Worm (Caenorhabditis elegans): ENCODE results near the gene ugt-29.

The ugt-29 gene

DNA sequence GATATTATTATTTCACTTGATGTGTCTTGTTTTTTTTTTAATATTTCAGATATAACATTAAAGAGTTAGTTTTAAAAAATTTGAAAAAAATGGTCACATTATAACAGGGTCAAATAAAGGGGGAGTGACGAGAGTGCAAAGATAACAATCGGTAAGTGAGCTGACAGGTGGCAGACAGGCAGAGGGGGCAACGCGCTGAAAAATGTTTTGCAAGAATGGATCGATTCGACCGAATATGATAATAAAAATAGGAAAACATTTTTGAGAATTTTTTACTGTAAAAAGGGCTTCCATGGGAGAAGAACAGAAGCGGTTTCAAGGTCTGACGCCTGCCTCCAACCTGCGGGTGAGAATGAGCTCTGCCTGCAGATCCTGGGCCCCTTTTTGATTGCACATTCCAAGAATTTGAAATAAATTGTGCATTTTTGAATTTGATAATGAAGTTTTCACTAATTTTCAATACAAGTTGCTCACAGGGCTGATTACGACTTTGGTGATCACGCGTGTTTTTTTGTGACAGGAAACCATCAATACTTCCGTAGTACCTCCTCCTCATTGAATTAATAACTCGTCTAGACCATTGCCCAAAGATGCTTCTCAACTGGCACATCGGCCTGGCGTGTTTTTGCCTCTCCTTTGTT, at the start of gene ugt-29, which contains the start of gene srx-5:
ugt-29 (minus strand) TSS at position 101 of the 641 bp plus-strand sequence.
srx-5 (plus strand) TSS at position 591 of the 641 bp plus-strand sequence.
- TF ChIP-seq hmbx-1 (tag; optimal IDR thresholded peaks at IDR 0.05) = no peak
- no peak for TF ChIP-seq flt-1 (GFP tag; IDR thresholded peaks at IDR 0.05)

DNA sequence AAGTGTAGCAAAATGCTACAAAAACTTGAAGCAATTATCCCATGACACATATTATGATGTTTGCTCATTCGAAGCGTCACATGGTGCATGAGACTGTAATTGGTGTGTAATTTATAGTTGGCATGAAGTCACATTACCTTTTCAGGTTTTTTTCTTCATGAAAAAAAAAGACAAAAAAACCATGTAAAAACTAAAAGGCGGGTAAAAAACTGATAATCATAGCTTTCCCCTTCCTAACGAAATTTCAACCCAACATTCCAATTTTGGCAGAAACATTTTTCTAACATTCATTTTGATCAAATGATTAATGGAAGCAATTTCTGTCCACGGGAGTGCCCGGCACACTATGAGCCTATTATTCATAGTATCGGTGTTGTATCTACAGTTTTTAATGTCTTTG, 48.7 kb upstream of the ugt-29 start, which contains the start of gene sri-4:
sri-4 (plus strand) TSS at position 301 of the 400 bp plus-strand sequence.
- TF ChIP-seq tra-4 (tag; optimal IDR thresholded peaks at IDR 0.05) (no peak), aly-1 (tag; optimal IDR thresholded peaks at IDR 0.05) (no peak), sea-1 (GFP tag; conservative IDR thresholded peaks at IDR 0.05) (no peak), F13C5.2 (tag; optimal IDR thresholded peaks at IDR 0.05) (no peak), ets-7 (tag; optimal IDR thresholded peaks at IDR 0.05) (no peak), tbx-11 (GFP tag; IDR thresholded peaks at IDR 0.05) (no peak), tbx-37 (GFP tag; conservative IDR thresholded peaks at IDR 0.05) (no peak), ceh-13 (GFP tag; optimal IDR thresholded peaks at IDR 0.05) (no peak), scrt-1 (GFP tag; IDR thresholded peaks at IDR 0.05) (no peak), hmbx-1 (tag; optimal IDR thresholded peaks at IDR 0.05) (no peak), hnd-1 (tag; optimal IDR thresholded peaks at IDR 0.05) (no peak), ceh-36 (tag; optimal IDR thresholded peaks at IDR 0.05) (no peak), flt-1 (GFP tag; IDR thresholded peaks at IDR 0.05) (no peak), hmg-4 (GFP tag; optimal IDR thresholded peaks at IDR 0.05) (no peak), ama-1 (optimal IDR thresholded peaks at IDR 0.05) (no peak), pes-1 (GFP tag; IDR thresholded peaks at IDR 0.05) (no peak)

DNA sequence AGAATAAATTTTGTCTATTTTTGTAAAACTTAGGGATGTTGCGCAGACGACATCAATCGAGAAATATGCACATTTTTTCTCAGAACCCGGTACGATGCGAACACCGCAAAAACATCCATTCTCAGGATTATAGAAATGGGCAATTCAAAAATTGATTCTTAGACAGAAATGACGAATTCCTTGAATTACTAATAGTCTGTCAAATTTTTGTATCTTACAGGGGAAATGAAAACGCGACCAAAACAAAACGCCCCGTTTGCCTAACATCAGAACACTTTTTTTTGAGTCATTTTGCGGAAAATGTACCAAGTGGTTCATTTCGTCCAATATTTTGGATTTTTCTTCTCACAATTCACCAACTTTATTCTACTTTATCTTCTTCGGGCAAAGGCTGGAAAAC, 44.0 kb upstream of the ugt-29 start, which contains the start of gene str-134:
str-134 (plus strand) TSS at position 301 of the 400 bp plus-strand sequence.
- TF ChIP-seq aly-1 (tag; optimal IDR thresholded peaks at IDR 0.05) (no peak), ceh-13 (GFP tag; optimal IDR thresholded peaks at IDR 0.05) (no peak), ama-1 (optimal IDR thresholded peaks at IDR 0.05) (no peak), hmg-4 (GFP tag; optimal IDR thresholded peaks at IDR 0.05) (no peak), B0310.2 (tag; optimal IDR thresholded peaks at IDR 0.05) (no peak), tbx-37 (GFP tag; conservative IDR thresholded peaks at IDR 0.05) (no peak), ceh-36 (tag; optimal IDR thresholded peaks at IDR 0.05) (no peak), hnd-1 (tag; optimal IDR thresholded peaks at IDR 0.05) (no peak), flt-1 (GFP tag; IDR thresholded peaks at IDR 0.05) (no peak), hmbx-1 (tag; optimal IDR thresholded peaks at IDR 0.05) (no peak), F13C5.2 (tag; optimal IDR thresholded peaks at IDR 0.05) (no peak), tbx-11 (GFP tag; IDR thresholded peaks at IDR 0.05) (no peak), sea-1 (GFP tag; conservative IDR thresholded peaks at IDR 0.05) (no peak), ets-7 (tag; optimal IDR thresholded peaks at IDR 0.05) (no peak), pes-1 (GFP tag; IDR thresholded peaks at IDR 0.05) (no peak), tra-4 (tag; optimal IDR thresholded peaks at IDR 0.05) (no peak), scrt-1 (GFP tag; IDR thresholded peaks at IDR 0.05) (no peak)

DNA sequence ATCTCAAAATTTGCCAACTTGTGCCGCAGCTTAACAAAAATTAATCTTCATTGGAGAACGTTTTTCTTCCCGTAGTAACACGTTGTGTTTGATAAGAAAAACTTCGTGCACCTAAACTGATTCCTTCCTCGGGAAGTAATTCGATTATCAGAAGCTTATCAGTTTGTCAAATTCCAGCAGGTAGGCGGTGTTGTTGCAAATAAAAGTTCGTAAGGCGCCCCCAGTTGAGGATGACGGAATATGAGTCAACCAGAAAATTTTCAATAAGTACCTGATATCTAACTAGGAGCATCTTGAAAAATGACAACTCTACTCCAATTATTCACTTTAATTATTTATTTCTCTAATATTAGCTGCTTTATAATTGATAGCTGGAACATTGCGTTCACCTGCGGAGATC, 42.4 kb upstream of the ugt-29 start, which contains the start of gene C05E4.7:
C05E4.7 (plus strand) TSS at position 301 of the 400 bp plus-strand sequence.
- TF ChIP-seq tbx-11 (GFP tag; IDR thresholded peaks at IDR 0.05) = no peak
- TF ChIP-seq aly-1 (tag; optimal IDR thresholded peaks at IDR 0.05) = no peak
- TF ChIP-seq hmg-4 (GFP tag; optimal IDR thresholded peaks at IDR 0.05) = no peak
- no peak for TF ChIP-seq tra-4 (tag; optimal IDR thresholded peaks at IDR 0.05)
- TF ChIP-seq ceh-36 (tag; optimal IDR thresholded peaks at IDR 0.05) = no peak
- TF ChIP-seq hnd-1 (tag; optimal IDR thresholded peaks at IDR 0.05) = no peak
- no peak for TF ChIP-seq ama-1 (optimal IDR thresholded peaks at IDR 0.05)
- TF ChIP-seq ceh-13 (GFP tag; optimal IDR thresholded peaks at IDR 0.05) = no peak
- no peak for TF ChIP-seq B0310.2 (tag; optimal IDR thresholded peaks at IDR 0.05)
- TF ChIP-seq ets-7 (tag; optimal IDR thresholded peaks at IDR 0.05) = no peak
- TF ChIP-seq hmbx-1 (tag; optimal IDR thresholded peaks at IDR 0.05) = no peak

DNA sequence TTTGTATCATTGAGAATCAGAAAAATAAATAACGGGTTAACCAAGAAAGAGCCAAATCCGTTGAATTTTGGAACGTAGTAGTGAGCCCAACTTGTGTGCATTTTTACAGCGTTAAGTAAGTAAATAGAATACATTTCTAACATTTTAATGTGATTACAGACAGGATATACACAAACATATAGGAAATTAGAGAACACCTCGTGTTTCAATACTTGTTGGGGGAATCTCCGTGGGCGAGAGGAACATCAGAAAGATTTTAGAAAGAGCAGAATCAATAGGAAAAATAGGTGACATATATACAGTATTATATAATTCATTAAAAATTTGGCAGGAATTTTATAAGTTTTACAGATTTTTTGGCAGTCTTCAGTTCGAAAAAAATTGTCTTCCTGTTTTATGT, 39.4 kb upstream of the ugt-29 start, which contains the start of gene srj-24:
srj-24 (minus strand) TSS at position 101 of the 400 bp plus-strand sequence.
- TF ChIP-seq F13C5.2 (tag; optimal IDR thresholded peaks at IDR 0.05) (no peak), flt-1 (GFP tag; IDR thresholded peaks at IDR 0.05) (no peak), ceh-13 (GFP tag; optimal IDR thresholded peaks at IDR 0.05) (no peak), pes-1 (GFP tag; IDR thresholded peaks at IDR 0.05) (no peak)

DNA sequence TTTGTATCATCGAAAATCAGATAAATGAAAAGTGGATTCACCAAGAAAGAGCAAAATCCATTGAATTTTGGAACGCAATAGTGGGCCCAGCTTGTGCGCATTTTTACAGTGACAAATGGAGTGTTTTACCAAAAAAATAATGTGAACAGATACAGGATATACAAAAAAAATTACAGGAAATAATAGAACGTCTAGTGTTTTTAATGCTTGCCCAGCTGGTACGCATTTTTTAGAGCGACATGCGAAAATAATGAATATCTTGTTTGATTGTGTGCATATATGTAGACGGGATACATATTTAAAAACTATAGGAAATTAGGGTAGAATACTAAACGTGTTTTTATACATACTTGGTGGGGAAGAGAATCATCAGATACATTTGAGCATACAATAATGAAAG, 36.8 kb upstream of the ugt-29 start, which contains the start of gene srj-25:
srj-25 (minus strand) TSS at position 101 of the 400 bp plus-strand sequence.
- TF ChIP-seq ceh-13 (GFP tag; optimal IDR thresholded peaks at IDR 0.05) = no peak

DNA sequence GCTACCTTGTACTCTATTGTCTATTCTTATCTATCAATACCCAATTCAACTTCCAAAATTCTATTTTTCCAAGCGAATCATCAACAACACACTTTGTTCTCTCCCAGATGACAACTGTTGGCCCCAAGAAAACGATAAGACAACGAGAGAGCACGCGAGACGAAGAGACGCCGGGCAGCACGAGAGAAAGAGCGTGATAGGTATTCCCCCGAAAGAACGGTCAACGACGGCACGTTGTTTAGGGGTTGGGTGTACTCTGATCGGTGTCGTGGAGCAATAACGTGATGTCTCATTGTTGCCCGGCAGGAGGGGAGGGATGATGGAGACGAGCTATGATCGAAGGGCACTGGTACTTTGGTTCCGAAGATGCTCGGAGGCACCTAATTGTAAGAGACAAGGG, 31.9 kb upstream of the ugt-29 start:
- TF ChIP-seq pes-1 (GFP tag; IDR thresholded peaks at IDR 0.05) = no peak
- TF ChIP-seq ets-7 (tag; optimal IDR thresholded peaks at IDR 0.05) = no peak
- no peak for TF ChIP-seq aly-1 (tag; optimal IDR thresholded peaks at IDR 0.05)
- TF ChIP-seq tbx-37 (GFP tag; conservative IDR thresholded peaks at IDR 0.05) = no peak
- TF ChIP-seq F13C5.2 (tag; optimal IDR thresholded peaks at IDR 0.05) = no peak
- no peak for TF ChIP-seq hmbx-1 (tag; optimal IDR thresholded peaks at IDR 0.05)
- TF ChIP-seq sea-1 (GFP tag; conservative IDR thresholded peaks at IDR 0.05) = no peak
- TF ChIP-seq ceh-13 (GFP tag; optimal IDR thresholded peaks at IDR 0.05) = no peak
- no peak for TF ChIP-seq scrt-1 (GFP tag; IDR thresholded peaks at IDR 0.05)

DNA sequence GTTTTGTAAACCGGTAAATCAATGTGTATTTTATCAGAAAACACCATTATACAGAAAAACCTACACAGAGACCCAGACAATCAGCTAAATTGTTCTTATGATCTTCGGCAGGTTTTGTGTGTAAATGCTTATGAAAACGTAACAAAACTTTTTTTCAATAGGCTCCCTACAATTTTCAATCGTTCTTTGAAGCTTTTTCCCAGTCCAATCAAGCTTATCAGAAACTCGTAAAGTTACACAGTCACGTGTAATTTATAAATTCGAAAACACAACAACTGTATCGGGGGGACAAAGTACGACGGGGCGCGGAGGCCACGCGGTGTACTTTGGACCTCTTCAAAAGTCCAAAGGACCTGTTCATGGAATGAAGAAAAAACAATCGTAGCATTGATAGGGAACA, 30.8 kb upstream of the ugt-29 start:
- TF ChIP-seq ama-1 (optimal IDR thresholded peaks at IDR 0.05) (no peak), aly-1 (tag; optimal IDR thresholded peaks at IDR 0.05) (no peak), ets-7 (tag; optimal IDR thresholded peaks at IDR 0.05) (no peak), flt-1 (GFP tag; IDR thresholded peaks at IDR 0.05) (no peak), hmg-4 (GFP tag; optimal IDR thresholded peaks at IDR 0.05) (no peak), tbx-11 (GFP tag; IDR thresholded peaks at IDR 0.05) (no peak), ceh-36 (tag; optimal IDR thresholded peaks at IDR 0.05) (no peak), hnd-1 (tag; optimal IDR thresholded peaks at IDR 0.05) (no peak), B0310.2 (tag; optimal IDR thresholded peaks at IDR 0.05) (no peak), tra-4 (tag; optimal IDR thresholded peaks at IDR 0.05) (no peak), hmbx-1 (tag; optimal IDR thresholded peaks at IDR 0.05) (no peak), sea-1 (GFP tag; conservative IDR thresholded peaks at IDR 0.05) (no peak), scrt-1 (GFP tag; IDR thresholded peaks at IDR 0.05) (no peak), pes-1 (GFP tag; IDR thresholded peaks at IDR 0.05) (no peak), tbx-37 (GFP tag; conservative IDR thresholded peaks at IDR 0.05) (no peak), ceh-13 (GFP tag; optimal IDR thresholded peaks at IDR 0.05) (no peak), F13C5.2 (tag; optimal IDR thresholded peaks at IDR 0.05) (no peak)
